Worm (Caenorhabditis elegans): ENCODE data around the gene ins-20.
"Not testable (repeated sequence)": the region's sequence is repeated elsewhere in the genome, so short reads cannot be mapped to it uniquely, and the experiment has no call there.

The ins-20 gene

ce11 chrII:5990668-5991067, 20.0 kb upstream of the ins-20 start, which contains the start of gene ins-3:
Gene ins-3, minus strand, starts transcription at chrII:5990768.
- TF ChIP-seq tbx-11 (GFP tag; IDR thresholded peaks at IDR 0.05), result no peak

ce11 chrII:5996066-5996465, 14.6 kb upstream of the ins-20 start, which contains the start of gene ins-4:
Gene ins-4, plus strand, starts transcription at chrII:5996366.
- TF ChIP-seq aly-1 (tag; optimal IDR thresholded peaks at IDR 0.05), result no peak
- no peak for TF ChIP-seq tbx-37 (GFP tag; conservative IDR thresholded peaks at IDR 0.05)
- no peak for TF ChIP-seq hnd-1 (tag; optimal IDR thresholded peaks at IDR 0.05)
- no peak for TF ChIP-seq ceh-13 (GFP tag; optimal IDR thresholded peaks at IDR 0.05)
- no peak for TF ChIP-seq hmg-4 (GFP tag; optimal IDR thresholded peaks at IDR 0.05)
- TF ChIP-seq ets-7 (tag; optimal IDR thresholded peaks at IDR 0.05), result no peak
- no peak for TF ChIP-seq hmbx-1 (tag; optimal IDR thresholded peaks at IDR 0.05)

ce11 chrII:5997257-5997656, 13.4 kb upstream of the ins-20 start, which contains the start of gene ins-5:
Gene ins-5, plus strand, starts transcription at chrII:5997557.
- TF ChIP-seq hmbx-1 (tag; optimal IDR thresholded peaks at IDR 0.05) (no peak), scrt-1 (GFP tag; IDR thresholded peaks at IDR 0.05) (no peak), ceh-13 (GFP tag; optimal IDR thresholded peaks at IDR 0.05) (no peak), sea-1 (GFP tag; conservative IDR thresholded peaks at IDR 0.05) (no peak), flt-1 (GFP tag; IDR thresholded peaks at IDR 0.05) (no peak), ama-1 (optimal IDR thresholded peaks at IDR 0.05) (no peak), aly-1 (tag; optimal IDR thresholded peaks at IDR 0.05) (no peak), hnd-1 (tag; optimal IDR thresholded peaks at IDR 0.05) (no peak), tbx-37 (GFP tag; conservative IDR thresholded peaks at IDR 0.05) (no peak), ets-7 (tag; optimal IDR thresholded peaks at IDR 0.05) (no peak), tra-4 (tag; optimal IDR thresholded peaks at IDR 0.05) (no peak), tbx-11 (GFP tag; IDR thresholded peaks at IDR 0.05) (no peak), pes-1 (GFP tag; IDR thresholded peaks at IDR 0.05) (no peak), hmg-4 (GFP tag; optimal IDR thresholded peaks at IDR 0.05) (no peak), B0310.2 (tag; optimal IDR thresholded peaks at IDR 0.05) (no peak), ceh-36 (tag; optimal IDR thresholded peaks at IDR 0.05) (no peak), F13C5.2 (tag; optimal IDR thresholded peaks at IDR 0.05) (no peak)

- TF ChIP-seq ama-1 (optimal IDR thresholded peaks at IDR 0.05), result no peak
- TF ChIP-seq ceh-36 (tag; optimal IDR thresholded peaks at IDR 0.05), result no peak
- no peak for TF ChIP-seq hmg-4 (GFP tag; optimal IDR thresholded peaks at IDR 0.05)
- TF ChIP-seq F13C5.2 (tag; optimal IDR thresholded peaks at IDR 0.05), result no peak
- TF ChIP-seq tra-4 (tag; optimal IDR thresholded peaks at IDR 0.05), result no peak
- no peak for TF ChIP-seq pes-1 (GFP tag; IDR thresholded peaks at IDR 0.05)
- TF ChIP-seq ets-7 (tag; optimal IDR thresholded peaks at IDR 0.05), result no peak
- no peak for TF ChIP-seq aly-1 (tag; optimal IDR thresholded peaks at IDR 0.05)
- no peak for TF ChIP-seq B0310.2 (tag; optimal IDR thresholded peaks at IDR 0.05)
- no peak for TF ChIP-seq hnd-1 (tag; optimal IDR thresholded peaks at IDR 0.05)
- TF ChIP-seq tbx-11 (GFP tag; IDR thresholded peaks at IDR 0.05), result no peak
- TF ChIP-seq scrt-1 (GFP tag; IDR thresholded peaks at IDR 0.05), result no peak
- no peak for TF ChIP-seq ceh-13 (GFP tag; optimal IDR thresholded peaks at IDR 0.05)
These were observed 10.5 kb upstream of the ins-20 start, which contains the start of gene ins-6 for ce11 chrII:6000136-6000535. Gene ins-6, plus strand, starts transcription at chrII:6000436.

ce11 chrII:6001004-6001403, 9.6 kb upstream of the ins-20 start:
- TF ChIP-seq tbx-37 (GFP tag; conservative IDR thresholded peaks at IDR 0.05) (no peak), hmg-4 (GFP tag; optimal IDR thresholded peaks at IDR 0.05) (no peak), flt-1 (GFP tag; IDR thresholded peaks at IDR 0.05) (no peak)

- TF ChIP-seq ceh-36 (tag; optimal IDR thresholded peaks at IDR 0.05); tbx-11 (GFP tag; IDR thresholded peaks at IDR 0.05); ama-1 (optimal IDR thresholded peaks at IDR 0.05): not testable (repeated sequence)
These were observed 1.8 kb upstream of the ins-20 start, which contains the start of gene ZK84.4 for ce11 chrII:6008887-6009286. Gene ZK84.4, minus strand, starts transcription at chrII:6008987.

- not testable (repeated sequence) for TF ChIP-seq hmg-4 (GFP tag; optimal IDR thresholded peaks at IDR 0.05); F13C5.2 (tag; optimal IDR thresholded peaks at IDR 0.05); ceh-13 (GFP tag; optimal IDR thresholded peaks at IDR 0.05)
These were observed 3.4 kb downstream of the ins-20 start, which contains the start of gene ZK84.2 for ce11 chrII:6014057-6014456. Gene ZK84.2, plus strand, starts transcription at chrII:6014357.

- TF ChIP-seq ama-1 (optimal IDR thresholded peaks at IDR 0.05), result no peak
- TF ChIP-seq B0310.2 (tag; optimal IDR thresholded peaks at IDR 0.05), result no peak
These were observed 5.8 kb downstream of the ins-20 start, which contains the start of gene ZK84.5 for ce11 chrII:6016410-6016809. Gene ZK84.5, minus strand, starts transcription at chrII:6016510.

- TF ChIP-seq scrt-1 (GFP tag; IDR thresholded peaks at IDR 0.05) (no peak), hnd-1 (tag; optimal IDR thresholded peaks at IDR 0.05) (no peak), pes-1 (GFP tag; IDR thresholded peaks at IDR 0.05) (no peak), flt-1 (GFP tag; IDR thresholded peaks at IDR 0.05) (no peak), sea-1 (GFP tag; conservative IDR thresholded peaks at IDR 0.05) (no peak), ceh-13 (GFP tag; optimal IDR thresholded peaks at IDR 0.05) (no peak), tbx-11 (GFP tag; IDR thresholded peaks at IDR 0.05) (no peak), ceh-36 (tag; optimal IDR thresholded peaks at IDR 0.05) (no peak)
These were observed 9.7 kb downstream of the ins-20 start, which contains the start of gene ZK84.1 for ce11 chrII:6020353-6020752. Gene ZK84.1, plus strand, starts transcription at chrII:6020653.
